Worm (Caenorhabditis elegans) whole organism, late embryonic: Measurements from ENCODE around the gene dmsr-13.

Experiments used
- ceh-18 ChIP-seq: sonication (generic microtip); optimal IDR thresholded peaks from 2 replicates; lab custom pipeline; 2016; ENCODE audit warnings: missing genetic modification characterization, missing compliant biosample characterization
- elt-4 ChIP-seq: sonication (generic microtip); optimal IDR thresholded peaks from 2 replicates; lab custom pipeline; 2016; ENCODE audit warnings: missing genetic modification characterization, missing compliant biosample characterization
- tbx-2 ChIP-seq: sonication (generic microtip); optimal IDR thresholded peaks from 2 replicates; lab custom pipeline; 2016; ENCODE audit warnings: missing genetic modification characterization, missing compliant biosample characterization

DNA sequence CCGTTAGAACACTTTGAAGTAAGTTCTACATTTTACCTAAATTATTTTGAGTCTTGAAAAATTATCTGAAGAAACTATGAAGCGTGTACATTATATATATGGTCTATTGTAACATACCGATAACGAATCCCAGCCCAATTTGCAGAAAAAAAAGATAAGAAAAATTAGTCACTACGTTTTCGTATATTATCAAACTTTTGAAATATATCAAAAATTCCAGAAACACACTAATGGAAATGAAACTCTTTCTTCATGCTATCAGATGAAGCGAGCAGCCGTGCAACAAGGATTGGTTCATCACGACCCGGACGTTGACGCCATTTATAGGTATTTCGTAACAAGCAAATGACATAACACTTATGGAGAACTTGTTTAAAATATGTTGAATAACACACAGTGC, 7.8 kb downstream of the dmsr-13 start:
- no peak for TF ChIP-seq ceh-18 (tag; lab: Kevin White, UChicago)
- no peak for TF ChIP-seq tbx-2
- no peak for TF ChIP-seq elt-4 (tag; lab: Kevin White, UChicago)
